Worm (Caenorhabditis elegans) whole organism, young adult: ENCODE measurements around the gene C29H12.2.

Experiments used
- B0019.2 ChIP-seq: fragments of 200-800 bp; sonication (Bioruptor generic); conservative IDR thresholded peaks from 2 replicates; pipeline ENCODE4 v1.3.6; 2022; ENCODE audit warnings: missing genetic modification reagents, missing genetic modification characterization, missing compliant biosample characterization
- F52B5.7 ChIP-seq: sonication (generic microtip); optimal IDR thresholded peaks from 2 replicates; lab custom pipeline; 2016; ENCODE audit warnings: mild to moderate bottlenecking, missing genetic modification characterization, missing compliant biosample characterization
- K11D2.4 ChIP-seq: fragments of 200-800 bp; sonication (Bioruptor generic); IDR thresholded peaks from 2 replicates; pipeline ENCODE4 v1.3.6; 2022; ENCODE audit warnings: missing genetic modification reagents, missing genetic modification characterization, missing compliant biosample characterization
- bed-2 ChIP-seq: fragments of 200-800 bp; sonication (Bioruptor generic); IDR thresholded peaks from 2 replicates; pipeline ENCODE4 v1.3.6; 2022; ENCODE audit warnings: missing genetic modification reagents, missing genetic modification characterization, missing compliant biosample characterization
- dpl-1 ChIP-seq: fragments of 150-350 bp; optimal IDR thresholded peaks from 2 replicates; lab custom pipeline; 2014; ENCODE audit warnings: missing biosample characterization, missing genetic modification reagents, missing genetic modification characterization
- snpc-4 ChIP-seq, 5 experiments: fragments of 150-350 bp in 1 of 5; sonication (generic microtip) in 4 of 5; optimal IDR thresholded peaks; 2 replicates each; lab custom pipeline; 2014 to 2018; ENCODE audit warnings: missing genetic modification characterization in 5 of 5, missing biosample characterization in 3 of 5, antibody characterized with exemption in 2 of 5, mild to moderate bottlenecking in 2 of 5, missing compliant biosample characterization in 2 of 5, missing genotype in 2 of 5, moderate library complexity in 2 of 5, missing genetic modification reagents in 1 of 5
- xnd-1 ChIP-seq: sonication (generic microtip); optimal IDR thresholded peaks from 2 replicates; lab custom pipeline; 2016; ENCODE audit warnings: missing genotype, missing genetic modification reagents, missing genetic modification characterization, missing compliant biosample characterization
- ztf-25 ChIP-seq: fragments of 200-800 bp; sonication (Bioruptor generic); IDR thresholded peaks from 2 replicates; pipeline ENCODE4 v1.3.6; 2022; ENCODE audit warnings: missing genetic modification reagents, missing genetic modification characterization, missing compliant biosample characterization

- TF ChIP-seq F52B5.7 (tag; lab: Kevin White, UChicago) (no peak), K11D2.4 (GFP tag; lab: Robert Waterston, UW) (no peak), xnd-1 (no peak), dpl-1 (no peak), B0019.2 (no peak), ztf-25 (GFP tag; lab: Robert Waterston, UW) (no peak), bed-2 (GFP tag; lab: Robert Waterston, UW) (no peak), snpc-4 (GFP tag; optimal IDR thresholded peaks at IDR 0.05; lab: Kevin White, UChicago) (no peak), snpc-4 (tag; optimal IDR thresholded peaks at IDR 0.05; lab: Kevin White, UChicago) (no peak)
Observed at ce11 chrII:6171228-6171627, 47.6 kb downstream of the C29H12.2 start, which contains the start of gene F40H3.3.
